Fruit fly (Drosophila melanogaster): Measurements from ENCODE around the gene up.

The up gene

DNA sequence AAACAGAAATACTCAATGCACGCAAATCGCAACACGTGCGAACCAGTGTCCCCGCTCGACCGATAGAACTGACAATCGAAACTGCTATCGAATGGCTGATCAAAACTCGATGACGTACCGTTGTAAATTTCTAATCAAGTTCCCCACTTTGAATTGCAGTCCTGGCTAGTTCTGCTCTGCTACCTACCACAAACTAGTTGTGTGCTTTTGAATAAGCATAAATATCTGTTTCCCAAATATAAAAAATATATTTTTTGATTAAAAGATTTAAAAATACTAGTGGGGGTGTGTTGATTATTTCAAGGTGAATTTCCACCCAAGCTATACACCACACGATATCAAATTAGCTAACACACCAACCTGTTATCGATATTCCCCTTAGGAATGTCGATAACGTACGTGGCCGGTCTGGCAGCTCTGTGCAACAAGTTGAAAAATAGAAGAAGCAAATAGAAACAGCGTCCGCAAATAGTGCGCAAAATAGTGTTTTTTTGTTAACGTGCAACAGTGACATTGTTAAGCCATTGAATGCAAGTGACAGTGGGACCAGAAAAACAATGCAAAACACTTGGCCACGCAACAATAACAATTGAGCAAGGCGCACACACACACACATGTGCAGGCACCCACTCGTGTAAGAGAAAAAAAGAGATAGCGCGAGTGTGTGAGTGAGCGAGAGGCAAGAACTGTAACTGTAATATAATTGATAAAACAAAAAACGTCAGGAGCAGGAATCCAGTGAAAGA lies 22.1 kb upstream of the up start, which contains the start of the genes CG2691 and NFAT (continued):
- TF ChIP-seq YL-1 (GFP tag; optimal IDR thresholded peaks at IDR 0.05) (peak; percentile 44), C15 (GFP tag; IDR thresholded peaks at IDR 0.05) (no peak), CG17829 (tag; optimal IDR thresholded peaks at IDR 0.05) (no peak), CkIIα-i1 (GFP tag; IDR thresholded peaks at IDR 0.05) (no peak), CG8944 (GFP tag; optimal IDR thresholded peaks at IDR 0.05) (no peak), Meics (GFP tag; optimal IDR thresholded peaks at IDR 0.05) (no peak), CG9215 (GFP tag; IDR thresholded peaks at IDR 0.05) (no peak), sr (GFP tag; IDR thresholded peaks at IDR 0.05) (0 out of 3 replicates have a peak, but pooled peaks have one; percentile 40), Sox100B (GFP tag; optimal IDR thresholded peaks at IDR 0.05) (no peak), CG18619 (GFP tag; optimal IDR thresholded peaks at IDR 0.05) (no peak), CG10979 (tag; optimal IDR thresholded peaks at IDR 0.05) (no peak), ewg (GFP tag; optimal IDR thresholded peaks at IDR 0.05) (no peak), D19B (GFP tag; optimal IDR thresholded peaks at IDR 0.05) (no peak), luna (GFP tag; optimal IDR thresholded peaks at IDR 0.05) (no peak), nerfin-1 (tag; optimal IDR thresholded peaks at IDR 0.05) (peak; percentile 5), CG6254 (GFP tag; optimal IDR thresholded peaks at IDR 0.05) (no peak), dmrt99B (tag; optimal IDR thresholded peaks at IDR 0.05) (peak; percentile 15), CG14014 (GFP tag; IDR thresholded peaks at IDR 0.05) (no peak), tll (GFP tag; optimal IDR thresholded peaks at IDR 0.05) (peak in 1 of 2 experiments; percentile 4), eyg (GFP tag; optimal IDR thresholded peaks at IDR 0.05) (no peak), CG8281 (tag; optimal IDR thresholded peaks at IDR 0.05) (no peak), phol (tag; optimal IDR thresholded peaks at IDR 0.05) (peak; percentile 41), ap (GFP tag; IDR thresholded peaks at IDR 0.05) (no peak), CG12155 (GFP tag; optimal IDR thresholded peaks at IDR 0.05) (no peak), CG7271 (tag; optimal IDR thresholded peaks at IDR 0.05) (no peak), cwo (GFP tag; optimal IDR thresholded peaks at IDR 0.05) (peak; percentile 70), lab (GFP tag; optimal IDR thresholded peaks at IDR 0.05) (no peak), CG11085 (GFP tag; IDR thresholded peaks at IDR 0.05) (no peak), wdn (GFP tag; IDR thresholded peaks at IDR 0.05) (no peak), CG18011 (GFP tag; optimal IDR thresholded peaks at IDR 0.05) (no peak), H2.0 (GFP tag; IDR thresholded peaks at IDR 0.05) (no peak), Elba2 (GFP tag; optimal IDR thresholded peaks at IDR 0.05) (no peak), CG10543 (GFP tag; optimal IDR thresholded peaks at IDR 0.05) (no peak), CG6813 (GFP tag; optimal IDR thresholded peaks at IDR 0.05) (no peak), Rx (GFP tag; IDR thresholded peaks at IDR 0.05) (no peak), Xrp1 (GFP tag; IDR thresholded peaks at IDR 0.05) (no peak), CG8765 (GFP tag; IDR thresholded peaks at IDR 0.05) (no peak), CG31388 (GFP tag; optimal IDR thresholded peaks at IDR 0.05) (no peak), CG6654 (GFP tag; optimal IDR thresholded peaks at IDR 0.05) (no peak), Hr39 (optimal IDR thresholded peaks at IDR 0.05) (no peak), chm (GFP tag; IDR thresholded peaks at IDR 0.05) (no peak), CG18599 (GFP tag; optimal IDR thresholded peaks at IDR 0.05) (no peak), CG1233 (GFP tag; optimal IDR thresholded peaks at IDR 0.05) (no peak), kay (GFP tag; optimal IDR thresholded peaks at IDR 0.05) (no peak), wor (GFP tag; IDR thresholded peaks at IDR 0.05) (no peak), CG32532 (GFP tag; IDR thresholded peaks at IDR 0.05) (no peak), CG14965 (GFP tag; optimal IDR thresholded peaks at IDR 0.05; ENCODE audit: borderline replicate concordance) (no peak), stwl (tag; optimal IDR thresholded peaks at IDR 0.05) (peak; percentile 46), Doc2 (GFP tag; IDR thresholded peaks at IDR 0.05) (no peak), tio (GFP tag; optimal IDR thresholded peaks at IDR 0.05) (no peak)
